Worm (Caenorhabditis elegans) whole organism, midembryonic: ENCODE data around the gene cdgs-1.

ENCODE experiments used
- T22C8.4 ChIP-seq: fragments of 200-800 bp; sonication (Bioruptor generic); IDR thresholded peaks from 2 replicates; pipeline ENCODE4 v1.3.6; 2022; ENCODE audit warnings: missing genetic modification characterization, missing compliant biosample characterization
- cog-1 ChIP-seq: sonication (generic microtip); optimal IDR thresholded peaks from 2 replicates; lab custom pipeline; 2016; ENCODE audit warnings: missing genetic modification characterization, missing compliant biosample characterization
- flt-1 ChIP-seq: fragments of 200-800 bp; sonication (Bioruptor generic); IDR thresholded peaks from 2 replicates; pipeline ENCODE4 v1.3.6; 2022; ENCODE audit warnings: missing genetic modification characterization, missing compliant biosample characterization
- klf-2 ChIP-seq: fragments of 200-800 bp; sonication (Bioruptor generic); conservative IDR thresholded peaks from 2 replicates; pipeline ENCODE4 v1.3.6; 2022; ENCODE audit warnings: missing genetic modification reagents, missing genetic modification characterization, missing compliant biosample characterization
- med-1 ChIP-seq: sonication (generic microtip); optimal IDR thresholded peaks from 2 replicates; lab custom pipeline; 2017; ENCODE audit warnings: missing genetic modification characterization, mild to moderate bottlenecking, missing compliant biosample characterization, antibody characterized with exemption, missing genetic modification reagents; ENCODE audit not compliant: insufficient read depth
- ref-1 ChIP-seq: fragments of 200-800 bp; sonication (Bioruptor generic); conservative IDR thresholded peaks from 2 replicates; pipeline ENCODE4 v1.3.6; 2022; ENCODE audit warnings: missing genetic modification reagents, missing genetic modification characterization, missing compliant biosample characterization
- tab-1 ChIP-seq: fragments of 200-800 bp; sonication (Bioruptor generic); IDR thresholded peaks from 2 replicates; pipeline ENCODE4 v1.3.6; 2022; ENCODE audit warnings: missing genetic modification characterization, missing compliant biosample characterization
- ztf-23 ChIP-seq: fragments of 200-800 bp; sonication (Bioruptor generic); IDR thresholded peaks from 2 replicates; pipeline ENCODE4 v1.3.6; 2022; ENCODE audit warnings: missing genetic modification reagents, missing genetic modification characterization, missing compliant biosample characterization
- ztf-29 ChIP-seq: fragments of 200-800 bp; sonication (Bioruptor generic); IDR thresholded peaks from 2 replicates; pipeline ENCODE4 v1.3.6; 2022; ENCODE audit warnings: missing genetic modification reagents, missing genetic modification characterization, missing compliant biosample characterization

DNA sequence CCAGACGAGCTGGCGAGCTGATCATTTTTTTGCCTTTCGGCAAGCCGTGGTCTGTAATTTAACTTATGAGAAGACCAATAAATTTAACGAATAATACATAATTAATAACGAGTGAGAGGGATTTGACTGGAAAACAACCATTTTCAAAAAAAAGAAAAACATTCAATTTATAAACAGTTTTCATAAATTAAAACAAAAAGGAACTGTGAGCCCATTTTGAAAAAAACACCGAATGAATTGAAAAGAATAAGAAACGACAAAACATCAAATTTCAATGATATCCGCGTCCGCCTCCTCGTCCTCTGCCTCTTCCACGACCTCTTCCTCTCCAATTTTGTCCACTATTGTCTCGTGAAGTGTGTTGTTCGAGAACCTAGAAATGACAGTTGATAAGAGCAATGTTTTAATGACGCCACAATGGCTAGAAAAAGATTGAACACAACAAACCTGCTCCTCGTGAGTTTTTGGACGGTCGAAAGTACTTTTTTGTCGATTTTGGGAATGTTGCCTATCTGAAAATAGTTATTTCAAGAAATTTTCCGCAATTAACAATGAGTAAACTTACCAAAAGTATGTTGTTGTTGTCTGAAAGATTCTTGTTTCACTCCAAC lies 31.6 kb downstream of the cdgs-1 start, which contains the start of gene tag-321:
- TF ChIP-seq cog-1 (tag; lab: Kevin White, UChicago) (no peak), klf-2 (GFP tag; lab: Robert Waterston, UW) (no peak), flt-1 (GFP tag; lab: Robert Waterston, UW) (no peak), ref-1 (GFP tag; lab: Robert Waterston, UW) (no peak), ztf-23 (no peak), ztf-29 (GFP tag; lab: Robert Waterston, UW) (no peak), T22C8.4 (no peak), med-1 (GFP tag; lab: Kevin White, UChicago) (no peak), tab-1 (GFP tag; lab: Robert Waterston, UW) (no peak)
